Fruit fly (Drosophila melanogaster) whole organism, embryonic: ENCODE results near the gene CG14352.

Experiments
- Bteb2 ChIP-seq: fragments of 200-800 bp; sonication (Bioruptor generic); optimal IDR thresholded peaks from 2 replicates; lab custom pipeline; 2016; ENCODE audit warnings: missing biosample characterization, missing genetic modification characterization
- CG10209 ChIP-seq: fragments of 200-800 bp; sonication (Bioruptor generic); optimal IDR thresholded peaks from 3 replicates; lab custom pipeline; 2017; ENCODE audit warnings: missing biosample characterization, mild to moderate bottlenecking, missing genetic modification characterization, missing genetic modification reagents
- CG10267 ChIP-seq: fragments of 200-800 bp; sonication (Bioruptor generic); optimal IDR thresholded peaks from 2 replicates; lab custom pipeline; 2018; ENCODE audit warnings: missing biosample characterization, mild to moderate bottlenecking, missing genetic modification characterization, moderate library complexity
- CG10959 ChIP-seq: fragments of 200-800 bp; sonication (Bioruptor generic); IDR thresholded peaks from 2 replicates; pipeline ENCODE4 v1.3.6; 2022; ENCODE audit warnings: missing biosample characterization, missing genetic modification characterization
- CG12769 ChIP-seq: fragments of 200-800 bp; sonication (Bioruptor generic); optimal IDR thresholded peaks from 2 replicates; lab custom pipeline; 2019; ENCODE audit warnings: missing biosample characterization, mild to moderate bottlenecking, missing genetic modification characterization, moderate library complexity
- CG13123 ChIP-seq: fragments of 200-800 bp; sonication (Bioruptor generic); optimal IDR thresholded peaks from 2 replicates; lab custom pipeline; 2016; ENCODE audit warnings: missing biosample characterization, missing genetic modification characterization
- CG13775 ChIP-seq: fragments of 200-800 bp; sonication (Bioruptor generic); optimal IDR thresholded peaks from 3 replicates; lab custom pipeline; 2017; ENCODE audit warnings: missing biosample characterization, mild to moderate bottlenecking, missing genetic modification characterization
- CG14860 ChIP-seq: fragments of 200-800 bp; sonication (Bioruptor generic); IDR thresholded peaks from 3 replicates; pipeline ENCODE4 v1.3.6; 2022; ENCODE audit warnings: missing biosample characterization, missing genetic modification characterization; ENCODE audit not compliant: partially characterized antibody
- CG17829 ChIP-seq: fragments of 200-800 bp; optimal IDR thresholded peaks from 2 replicates; lab custom pipeline; 2019; ENCODE audit warnings: missing biosample characterization, mild to moderate bottlenecking, missing genetic modification characterization, moderate library complexity
- CG1792 ChIP-seq: fragments of 200-800 bp; sonication (Bioruptor generic); optimal IDR thresholded peaks from 2 replicates; lab custom pipeline; 2016; ENCODE audit warnings: missing biosample characterization, missing genetic modification characterization
- CG2199 ChIP-seq: fragments of 200-800 bp; sonication (Bioruptor generic); IDR thresholded peaks from 3 replicates; pipeline ENCODE4 v1.3.6; 2022; ENCODE audit warnings: missing biosample characterization, missing genetic modification characterization
- CG2678 ChIP-seq: fragments of 200-800 bp; sonication (Bioruptor generic); optimal IDR thresholded peaks from 3 replicates; lab custom pipeline; 2019; ENCODE audit warnings: missing biosample characterization, mild to moderate bottlenecking, missing genetic modification characterization, moderate library complexity
- CG2712 ChIP-seq: fragments of 200-800 bp; optimal IDR thresholded peaks from 3 replicates; lab custom pipeline; 2019; ENCODE audit warnings: missing biosample characterization, mild to moderate bottlenecking, missing genetic modification characterization, moderate library complexity
- CG32532 ChIP-seq: fragments of 200-800 bp; sonication (Bioruptor generic); IDR thresholded peaks from 2 replicates; pipeline ENCODE4 v1.3.6; 2022; ENCODE audit warnings: missing biosample characterization, missing genetic modification characterization
- CG3281 ChIP-seq: fragments of 200-800 bp; sonication (Bioruptor generic); optimal IDR thresholded peaks from 3 replicates; lab custom pipeline; 2017; ENCODE audit warnings: missing biosample characterization, mild to moderate bottlenecking, missing genetic modification characterization
- CG5180 ChIP-seq: fragments of 200-800 bp; sonication (Bioruptor generic); optimal IDR thresholded peaks from 3 replicates; lab custom pipeline; 2017; ENCODE audit warnings: missing biosample characterization, missing genetic modification characterization, mild to moderate bottlenecking, moderate library complexity, missing genetic modification reagents
- CG6689 ChIP-seq: fragments of 200-800 bp; sonication (Bioruptor generic); IDR thresholded peaks from 2 replicates; pipeline ENCODE4 v1.3.6; 2022; ENCODE audit warnings: missing biosample characterization, missing genetic modification characterization
- CG6765 ChIP-seq: fragments of 200-800 bp; sonication (Bioruptor generic); optimal IDR thresholded peaks from 3 replicates; lab custom pipeline; 2017; ENCODE audit warnings: missing biosample characterization, mild to moderate bottlenecking, missing genetic modification characterization
- Camta ChIP-seq: fragments of 200-800 bp; sonication (Bioruptor generic); optimal IDR thresholded peaks from 2 replicates; lab custom pipeline; 2016; ENCODE audit warnings: missing biosample characterization, missing genetic modification characterization
- Dbx ChIP-seq: fragments of 200-800 bp; sonication (Bioruptor generic); IDR thresholded peaks from 3 replicates; pipeline ENCODE4 v1.3.6; 2022; ENCODE audit warnings: missing biosample characterization, missing genetic modification characterization
- Dll ChIP-seq: fragments of 200-800 bp; sonication (Bioruptor generic); IDR thresholded peaks from 4 replicates; pipeline ENCODE4 v1.3.6; 2022; ENCODE audit warnings: missing biosample characterization, missing genetic modification characterization; ENCODE audit not compliant: partially characterized antibody
- Dp ChIP-seq: fragments of 200-800 bp; sonication (Bioruptor generic); optimal IDR thresholded peaks from 2 replicates; lab custom pipeline; 2018; ENCODE audit warnings: missing biosample characterization, mild to moderate bottlenecking, missing genetic modification characterization, moderate library complexity
- Dref ChIP-seq: fragments of 200-800 bp; sonication (Bioruptor generic); IDR thresholded peaks from 2 replicates; pipeline ENCODE4 v1.3.6; 2022; ENCODE audit warnings: missing biosample characterization, missing genetic modification characterization
- Elba2 ChIP-seq: fragments of 200-800 bp; sonication (Bioruptor generic); optimal IDR thresholded peaks from 3 replicates; lab custom pipeline; 2016; ENCODE audit warnings: missing biosample characterization, missing genetic modification characterization
- GATAe ChIP-seq: fragments of 200-800 bp; sonication (Bioruptor generic); conservative IDR thresholded peaks from 2 replicates; pipeline ENCODE4 v1.3.6; 2022; ENCODE audit warnings: missing biosample characterization, missing genetic modification characterization
- Hr78 ChIP-seq, 2 experiments: fragments of 200-800 bp in 1 of 2; fragments of >200 bp in 1 of 2; sonication (Bioruptor generic) in 1 of 2; optimal IDR thresholded peaks; 2 replicates each; lab custom pipeline; 2017 to 2019; ENCODE audit warnings: missing biosample characterization in 2 of 2, missing genetic modification characterization in 2 of 2, mild to moderate bottlenecking in 1 of 2, moderate library complexity in 1 of 2
- MESR4 ChIP-seq: fragments of 200-800 bp; sonication (Bioruptor generic); optimal IDR thresholded peaks from 2 replicates; lab custom pipeline; 2018; ENCODE audit warnings: missing biosample characterization, mild to moderate bottlenecking, missing genetic modification characterization, moderate library complexity
- NC2β ChIP-seq: fragments of 200-800 bp; sonication (Bioruptor generic); optimal IDR thresholded peaks from 2 replicates; lab custom pipeline; 2016; ENCODE audit warnings: missing biosample characterization, missing genetic modification characterization
- Nf-YC ChIP-seq: fragments of 200-800 bp; optimal IDR thresholded peaks from 3 replicates; lab custom pipeline; 2019; ENCODE audit warnings: missing biosample characterization, mild to moderate bottlenecking, missing genetic modification characterization, moderate library complexity
- Oli ChIP-seq: fragments of 200-800 bp; sonication (Bioruptor generic); optimal IDR thresholded peaks from 2 replicates; lab custom pipeline; 2018; ENCODE audit warnings: missing biosample characterization, mild to moderate bottlenecking, missing genetic modification characterization, moderate library complexity
- Rfx ChIP-seq: fragments of 200-800 bp; sonication (Bioruptor generic); IDR thresholded peaks from 2 replicates; pipeline ENCODE4 v1.3.6; 2022; ENCODE audit warnings: missing biosample characterization, missing genetic modification characterization
- Scr ChIP-seq: fragments of 200-800 bp; sonication (Bioruptor generic); IDR thresholded peaks from 2 replicates; pipeline ENCODE4 v1.3.6; 2022; ENCODE audit warnings: missing biosample characterization, missing genetic modification characterization; ENCODE audit not compliant: partially characterized antibody
- dan ChIP-seq: fragments of 200-800 bp; sonication (Bioruptor generic); IDR thresholded peaks from 2 replicates; pipeline ENCODE4 v1.3.6; 2022; ENCODE audit warnings: missing biosample characterization, missing genetic modification characterization
- dm ChIP-seq: fragments of 200-800 bp; sonication (Bioruptor generic); optimal IDR thresholded peaks from 3 replicates; lab custom pipeline; 2016; ENCODE audit warnings: missing biosample characterization, missing genetic modification characterization
- eve ChIP-seq, 2 experiments: fragments of >200 bp; optimal IDR thresholded peaks; 2 replicates each; lab custom pipeline; 2017; ENCODE audit warnings: missing biosample characterization in 2 of 2, missing genetic modification characterization in 2 of 2
- fu2 ChIP-seq: fragments of 200-800 bp; sonication (Bioruptor generic); optimal IDR thresholded peaks from 2 replicates; lab custom pipeline; 2016; ENCODE audit warnings: missing biosample characterization, missing genetic modification characterization
- gsb-n ChIP-seq: fragments of 200-800 bp; sonication (Bioruptor generic); optimal IDR thresholded peaks from 3 replicates; lab custom pipeline; 2018; ENCODE audit warnings: missing biosample characterization, mild to moderate bottlenecking, missing genetic modification characterization
- h ChIP-seq: fragments of >200 bp; optimal IDR thresholded peaks from 2 replicates; lab custom pipeline; 2017
- her ChIP-seq: fragments of 200-800 bp; sonication (Bioruptor generic); optimal IDR thresholded peaks from 2 replicates; lab custom pipeline; 2016; ENCODE audit warnings: missing biosample characterization, missing genetic modification characterization
- insv ChIP-seq, 2 experiments: fragments of 200-800 bp; sonication (Bioruptor generic); optimal IDR thresholded peaks; 3 replicates each; lab custom pipeline; 2016 to 2018; ENCODE audit warnings: missing biosample characterization in 2 of 2, missing genetic modification characterization in 2 of 2
- lov ChIP-seq, 2 experiments: fragments of 200-800 bp in 1 of 2; fragments of >200 bp in 1 of 2; sonication (Bioruptor generic) in 1 of 2; IDR thresholded peaks in 1 of 2; optimal IDR thresholded peaks in 1 of 2; 2 replicates in 1 of 2; 3 replicates in 1 of 2; pipeline versions ENCODE4 v1.3.6 to Lab custom; 2017 to 2022; ENCODE audit warnings: missing biosample characterization in 1 of 2, missing genetic modification characterization in 1 of 2
- odd ChIP-seq: fragments of 200-800 bp; sonication (Bioruptor generic); optimal IDR thresholded peaks from 2 replicates; lab custom pipeline; 2017; ENCODE audit warnings: missing biosample characterization, mild to moderate bottlenecking, missing genetic modification characterization
- peb ChIP-seq: fragments of 200-800 bp; sonication (Bioruptor generic); IDR thresholded peaks from 2 replicates; pipeline ENCODE4 v1.3.6; 2022; ENCODE audit warnings: missing biosample characterization, missing genetic modification characterization
- pnt ChIP-seq: fragments of 200-800 bp; sonication (Bioruptor generic); optimal IDR thresholded peaks from 3 replicates; lab custom pipeline; 2016; ENCODE audit warnings: missing biosample characterization, missing genetic modification characterization
- repo ChIP-seq: fragments of 200-800 bp; sonication (Bioruptor generic); optimal IDR thresholded peaks from 2 replicates; lab custom pipeline; 2016; ENCODE audit warnings: missing biosample characterization, missing genetic modification characterization
- rib ChIP-seq: fragments of 200-800 bp; sonication (Bioruptor generic); IDR thresholded peaks from 2 replicates; pipeline ENCODE4 v1.3.6; 2022; ENCODE audit warnings: missing biosample characterization, missing genetic modification characterization
- sd ChIP-seq: fragments of 200-800 bp; sonication (Bioruptor generic); optimal IDR thresholded peaks from 3 replicates; lab custom pipeline; 2018; ENCODE audit warnings: missing biosample characterization, mild to moderate bottlenecking, missing genetic modification characterization, moderate library complexity
- sens ChIP-seq: fragments of 200-800 bp; sonication (Bioruptor generic); peaks from one replicate; lab custom pipeline; 2016; ENCODE audit warnings: missing biosample characterization, missing genetic modification characterization
- seq ChIP-seq: fragments of 200-800 bp; sonication (Bioruptor generic); IDR thresholded peaks from 2 replicates; pipeline ENCODE4 v1.3.6; 2022; ENCODE audit warnings: missing biosample characterization, missing genetic modification characterization
- sr ChIP-seq: fragments of 200-800 bp; sonication (Bioruptor generic); IDR thresholded peaks from 3 replicates; pipeline ENCODE4 v1.3.6; 2022; ENCODE audit warnings: missing biosample characterization, missing genetic modification characterization
- vfl ChIP-seq: fragments of 200-800 bp; sonication (Bioruptor generic); optimal IDR thresholded peaks from 2 replicates; lab custom pipeline; 2016; ENCODE audit warnings: missing biosample characterization, missing genetic modification characterization
- zf30C ChIP-seq: fragments of 200-800 bp; sonication (Bioruptor generic); optimal IDR thresholded peaks from 3 replicates; lab custom pipeline; 2018; ENCODE audit warnings: missing biosample characterization, mild to moderate bottlenecking, missing genetic modification characterization

The CG14352 gene

DNA sequence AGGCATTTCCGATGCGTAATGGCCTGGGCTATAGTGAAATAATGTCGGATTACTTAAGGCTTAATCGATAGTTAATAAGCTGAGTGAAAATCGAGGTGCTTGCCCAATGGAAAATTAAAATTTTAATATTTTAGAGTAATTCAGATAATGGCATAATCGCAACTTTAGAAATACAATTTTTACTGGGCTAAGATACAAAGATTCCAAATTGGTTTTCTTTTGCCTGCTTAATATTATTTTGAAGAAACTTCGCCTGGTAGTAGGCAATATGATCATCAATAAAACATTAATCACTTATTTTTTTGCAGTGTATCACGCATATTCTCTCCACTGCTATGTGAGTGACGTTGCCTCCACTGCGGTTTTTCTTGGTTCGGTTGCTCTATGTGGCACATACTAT lies 8.0 kb downstream of the CG14352 start (continued):
- TF ChIP-seq Hr78 (GFP tag; optimal IDR thresholded peaks at IDR 0.05; lab: Kevin White, UChicago): no peak
- no peak for TF ChIP-seq insv (GFP tag; optimal IDR thresholded peaks at IDR 0.05; lab: Kevin White, UChicago)
- TF ChIP-seq GATAe (GFP tag; lab: Robert Waterston, UW): no peak
- TF ChIP-seq seq (GFP tag; lab: Robert Waterston, UW): no peak; the same call in 1 of the 2 replicates
- no peak for TF ChIP-seq Dref (GFP tag; lab: Robert Waterston, UW)
- peak; percentile 80 for TF ChIP-seq CG2678 (tag; lab: Kevin White, UChicago)
- no peak for TF ChIP-seq sr (GFP tag; lab: Robert Waterston, UW)
- TF ChIP-seq vfl (GFP tag; lab: Kevin White, UChicago): no peak
- TF ChIP-seq CG13775 (GFP tag; lab: Kevin White, UChicago): peak; percentile 13
- TF ChIP-seq eve (GFP tag; optimal IDR thresholded peaks at IDR 0.05; lab: Kevin White, UChicago): no peak
- no peak for TF ChIP-seq sd (tag; lab: Kevin White, UChicago)
- peak; percentile 28 for TF ChIP-seq CG10209 (GFP tag; lab: Kevin White, UChicago)
- TF ChIP-seq CG32532 (GFP tag; lab: Robert Waterston, UW): no peak
- TF ChIP-seq MESR4: no peak
- no peak for TF ChIP-seq peb
- TF ChIP-seq CG13123: no peak
- TF ChIP-seq CG6765 (GFP tag; lab: Kevin White, UChicago): peak; percentile 7
- no peak for TF ChIP-seq CG10959 (GFP tag; lab: Robert Waterston, UW)
- TF ChIP-seq CG5180: peak; percentile 19
- TF ChIP-seq CG1792: no peak
- peak; percentile 20 for TF ChIP-seq Nf-YC (tag; lab: Kevin White, UChicago)
- no peak for TF ChIP-seq dan (GFP tag; lab: Robert Waterston, UW)
- no peak for TF ChIP-seq CG12769
- TF ChIP-seq Rfx (GFP tag; lab: Robert Waterston, UW): no peak
- TF ChIP-seq CG14860 (GFP tag; lab: Robert Waterston, UW): no peak
- TF ChIP-seq Scr (GFP tag; lab: Robert Waterston, UW): no peak
- TF ChIP-seq odd (GFP tag; lab: Kevin White, UChicago): peak; percentile 6
- TF ChIP-seq pnt: no peak
- no peak for TF ChIP-seq h (lab: Kevin White, UChicago)
- TF ChIP-seq her (GFP tag; lab: Kevin White, UChicago): no peak
- TF ChIP-seq fu2 (GFP tag; lab: Kevin White, UChicago): no peak
- TF ChIP-seq dm (GFP tag; lab: Kevin White, UChicago): no peak
- TF ChIP-seq Camta (GFP tag; lab: Kevin White, UChicago): no peak
- no peak for TF ChIP-seq CG17829 (tag; lab: Kevin White, UChicago)
- no peak for TF ChIP-seq Dp (GFP tag; lab: Kevin White, UChicago)
- no peak for TF ChIP-seq Dbx
- TF ChIP-seq repo (GFP tag; lab: Kevin White, UChicago): no peak
- no peak for TF ChIP-seq CG2199
- no peak for TF ChIP-seq Bteb2 (GFP tag; lab: Kevin White, UChicago)
- TF ChIP-seq gsb-n (tag; lab: Kevin White, UChicago): no peak
- TF ChIP-seq CG3281 (GFP tag; lab: Kevin White, UChicago): peak; percentile 75
- TF ChIP-seq Elba2 (GFP tag; lab: Kevin White, UChicago): no peak
- no peak for TF ChIP-seq rib
- peak; percentile 31 for TF ChIP-seq Oli (tag; lab: Kevin White, UChicago)
- peak; percentile 65 for TF ChIP-seq sens
- no peak for TF ChIP-seq zf30C (GFP tag; lab: Kevin White, UChicago)
- no peak for TF ChIP-seq CG6689
- TF ChIP-seq CG2712 (tag; lab: Kevin White, UChicago): peak; percentile 16
- TF ChIP-seq Dll (GFP tag; lab: Robert Waterston, UW): no peak
- no peak for TF ChIP-seq lov (optimal IDR thresholded peaks at IDR 0.05; lab: Kevin White, UChicago)
- TF ChIP-seq lov (GFP tag; IDR thresholded peaks at IDR 0.05; lab: Robert Waterston, UW): no peak
- no peak for TF ChIP-seq NC2β (GFP tag; lab: Kevin White, UChicago)
- TF ChIP-seq CG10267 (tag; lab: Kevin White, UChicago): no peak
